Worm (Caenorhabditis elegans) whole organism, early embryonic: ENCODE measurements around the gene Y70C5C.1.

ENCODE experiments used
- B0310.2 ChIP-seq: sonication (generic microtip); optimal IDR thresholded peaks from 2 replicates; lab custom pipeline; 2016; ENCODE audit warnings: mild to moderate bottlenecking, missing genetic modification characterization, missing compliant biosample characterization
- F13C5.2 ChIP-seq: sonication (generic microtip); optimal IDR thresholded peaks from 2 replicates; lab custom pipeline; 2017; ENCODE audit warnings: mild to moderate bottlenecking, missing genetic modification characterization, inconsistent platforms, missing compliant biosample characterization
- aly-1 ChIP-seq: sonication (generic microtip); optimal IDR thresholded peaks from 2 replicates; lab custom pipeline; 2016; ENCODE audit warnings: missing genetic modification characterization, missing compliant biosample characterization
- ama-1 ChIP-seq: fragments of 150-350 bp; optimal IDR thresholded peaks from 2 replicates; lab custom pipeline; 2014
- ceh-13 ChIP-seq: fragments of 200-800 bp; sonication (Bioruptor generic); optimal IDR thresholded peaks from 2 replicates; lab custom pipeline; 2018; ENCODE audit warnings: mild to moderate bottlenecking, missing genetic modification characterization, missing compliant biosample characterization
- ceh-36 ChIP-seq: sonication (generic microtip); optimal IDR thresholded peaks from 2 replicates; lab custom pipeline; 2016; ENCODE audit warnings: missing genetic modification characterization, inconsistent platforms, missing compliant biosample characterization
- flt-1 ChIP-seq: fragments of 200-800 bp; sonication (Bioruptor generic); IDR thresholded peaks from 2 replicates; pipeline ENCODE4 v1.3.6; 2022; ENCODE audit warnings: missing genetic modification characterization, missing compliant biosample characterization
- hmg-4 ChIP-seq: fragments of 200-800 bp; sonication (Bioruptor generic); optimal IDR thresholded peaks from 2 replicates; lab custom pipeline; 2018; ENCODE audit warnings: mild to moderate bottlenecking, missing genetic modification characterization, missing compliant biosample characterization
- pes-1 ChIP-seq: fragments of 200-800 bp; sonication (Bioruptor generic); IDR thresholded peaks from 2 replicates; pipeline ENCODE4 v1.3.6; 2022; ENCODE audit warnings: missing genetic modification reagents, missing genetic modification characterization, missing compliant biosample characterization
- scrt-1 ChIP-seq: fragments of 200-800 bp; sonication (Bioruptor generic); IDR thresholded peaks from 2 replicates; pipeline ENCODE4 v1.3.6; 2022; ENCODE audit warnings: missing genetic modification characterization, missing compliant biosample characterization
- sea-1 ChIP-seq: fragments of 200-800 bp; sonication (Bioruptor generic); conservative IDR thresholded peaks from 2 replicates; pipeline ENCODE4 v1.3.6; 2022; ENCODE audit warnings: missing genetic modification characterization, missing compliant biosample characterization
- tbx-37 ChIP-seq: fragments of 200-800 bp; sonication (Bioruptor generic); conservative IDR thresholded peaks from 2 replicates; pipeline ENCODE4 v1.3.6; 2022; ENCODE audit warnings: missing genetic modification reagents, missing genetic modification characterization, missing compliant biosample characterization

ce11 chrV:16749473-16749872 is 49.5 kb downstream of the Y70C5C.1 start:
- TF ChIP-seq sea-1 (no peak), ama-1 (lab: Kevin White, UChicago) (no peak), ceh-13 (GFP tag; lab: Kevin White, UChicago) (no peak), aly-1 (tag; lab: Kevin White, UChicago) (no peak), B0310.2 (tag; lab: Kevin White, UChicago) (no peak), ceh-36 (no peak), tbx-37 (GFP tag; lab: Robert Waterston, UW) (no peak), pes-1 (GFP tag; lab: Robert Waterston, UW) (no peak), hmg-4 (GFP tag; lab: Kevin White, UChicago) (no peak), flt-1 (GFP tag; lab: Robert Waterston, UW) (no peak), F13C5.2 (tag; lab: Kevin White, UChicago) (no peak), scrt-1 (GFP tag; lab: Robert Waterston, UW) (no peak)
